Fruit fly (Drosophila melanogaster): ENCODE data around the gene CG31704.

Gene CG31704

DNA sequence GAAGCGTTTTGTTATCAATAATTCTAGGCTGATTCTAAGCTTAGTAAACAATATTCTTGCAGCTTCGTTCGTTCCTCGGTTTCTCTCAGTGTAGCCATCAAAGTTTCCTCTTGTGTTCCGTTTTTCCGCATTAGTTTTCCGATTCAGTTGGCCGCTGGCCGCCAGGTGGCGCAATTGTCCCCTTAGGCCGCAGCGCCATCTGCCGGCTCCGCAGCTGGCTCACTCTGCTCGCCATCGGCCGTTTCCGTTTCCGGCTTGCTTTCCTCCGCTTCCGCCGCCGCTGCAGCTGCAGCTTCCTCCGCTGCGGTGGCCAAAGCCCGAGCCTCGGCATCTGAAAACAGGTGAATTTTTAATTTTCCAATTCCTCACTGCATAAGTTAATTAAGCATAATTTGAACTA is 24.1 kb upstream of the CG31704 start (continued):
- peak; percentile 40 to 58 for TF ChIP-seq salr (GFP tag; optimal IDR thresholded peaks at IDR 0.05)
- peak; percentile 20 for TF ChIP-seq CG16779 (tag; optimal IDR thresholded peaks at IDR 0.05)
- no peak for TF ChIP-seq CG11902 (GFP tag; optimal IDR thresholded peaks at IDR 0.05)
- TF ChIP-seq Smox (GFP tag; optimal IDR thresholded peaks at IDR 0.05), result peak; percentile 32
- TF ChIP-seq Ets96B (tag; optimal IDR thresholded peaks at IDR 0.05), result peak; percentile 47
- peak; percentile 24 for TF ChIP-seq dsx (GFP tag; optimal IDR thresholded peaks at IDR 0.05; ENCODE audit: poor library complexity, severe bottlenecking)
- peak; percentile 88 for TF ChIP-seq CG3919 (GFP tag; optimal IDR thresholded peaks at IDR 0.05)
- TF ChIP-seq esn (GFP tag; optimal IDR thresholded peaks at IDR 0.05), result peak; percentile 53
- TF ChIP-seq Met (GFP tag; optimal IDR thresholded peaks at IDR 0.05), result peak; percentile 59
- peak; percentile 55 for TF ChIP-seq CG11294 (GFP tag; IDR thresholded peaks at IDR 0.05)
- TF ChIP-seq eg (GFP tag; IDR thresholded peaks at IDR 0.05), result peak; percentile 79
- peak; percentile 65 to 81 for TF ChIP-seq ss (GFP tag; optimal IDR thresholded peaks at IDR 0.05)
- TF ChIP-seq CG8319 (GFP tag; optimal IDR thresholded peaks at IDR 0.05), result peak; percentile 44
- peak; percentile 27; the same call in 1 of the 3 replicates for TF ChIP-seq CG8119 (GFP tag; IDR thresholded peaks at IDR 0.05)
- TF ChIP-seq Lpt (GFP tag; optimal IDR thresholded peaks at IDR 0.05), result peak; percentile 33
- no peak for TF ChIP-seq Sox15 (GFP tag; optimal IDR thresholded peaks at IDR 0.05)
- TF ChIP-seq Eip78C (GFP tag), result peak; percentile 94
- TF ChIP-seq CG15336 (GFP tag; IDR thresholded peaks at IDR 0.05), result peak; percentile 25; the same call in 1 of the 2 replicates
- TF ChIP-seq Hr38 (GFP tag; optimal IDR thresholded peaks at IDR 0.05), result no peak
- TF ChIP-seq CG4318 (GFP tag; optimal IDR thresholded peaks at IDR 0.05), result peak; percentile 46
- peak; percentile 53 for TF ChIP-seq fd59A (GFP tag; optimal IDR thresholded peaks at IDR 0.05)
- peak; percentile 86 for TF ChIP-seq CG6163 (GFP tag; IDR thresholded peaks at IDR 0.05)
- peak; percentile 59 for TF ChIP-seq net (GFP tag; optimal IDR thresholded peaks at IDR 0.05)
- TF ChIP-seq spab (GFP tag; optimal IDR thresholded peaks at IDR 0.05), result peak; percentile 75
- TF ChIP-seq dac (GFP tag; optimal IDR thresholded peaks at IDR 0.05), result no peak
- peak; percentile 23 for TF ChIP-seq CG8632 (GFP tag; optimal IDR thresholded peaks at IDR 0.05)
- TF ChIP-seq CG10631 (GFP tag; optimal IDR thresholded peaks at IDR 0.05), result peak; percentile 3
- TF ChIP-seq OdsH (GFP tag; optimal IDR thresholded peaks at IDR 0.05), result peak; percentile 66
- TF ChIP-seq fkh (GFP tag; optimal IDR thresholded peaks at IDR 0.05), result peak; percentile 89
- no peak for TF ChIP-seq Ets21C (GFP tag; optimal IDR thresholded peaks at IDR 0.05)

DNA sequence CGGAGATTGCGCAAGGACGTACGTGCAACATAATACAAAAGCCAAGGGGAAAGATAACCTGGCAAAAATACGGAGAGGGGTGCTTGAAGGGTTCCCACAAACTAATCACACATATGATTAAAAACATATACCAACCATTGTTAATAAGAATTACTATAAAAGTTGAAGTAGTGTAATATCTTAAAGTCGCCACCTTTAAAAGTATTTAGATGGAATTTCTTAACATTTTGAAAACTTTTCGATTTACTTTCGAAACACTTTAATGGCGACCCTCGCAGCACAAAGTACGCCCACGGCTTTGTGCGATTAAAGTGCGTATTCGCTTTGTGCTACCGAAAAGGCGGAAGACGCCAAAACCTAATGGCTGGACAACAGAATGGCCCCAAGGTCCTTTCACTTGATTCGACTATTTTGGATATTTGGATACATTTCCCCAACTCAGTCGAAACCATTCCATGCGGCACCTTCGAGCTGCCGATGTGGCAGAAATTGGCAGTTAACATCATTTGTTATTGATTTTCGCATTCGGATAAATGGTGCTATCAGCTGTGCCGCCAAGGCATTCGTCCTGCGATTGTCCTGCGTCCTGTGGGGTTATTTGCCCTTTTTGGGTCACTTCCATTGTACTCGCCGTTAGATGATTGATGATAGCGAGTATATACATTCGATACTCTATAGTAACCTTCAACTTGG is 16.9 kb upstream of the CG31704 start:
- TF ChIP-seq CG32006 (GFP tag; optimal IDR thresholded peaks at IDR 0.05) (no peak), dac (GFP tag; optimal IDR thresholded peaks at IDR 0.05) (no peak), achi (GFP tag; optimal IDR thresholded peaks at IDR 0.05) (no peak), topi (GFP tag; optimal IDR thresholded peaks at IDR 0.05) (no peak), CG6276 (GFP tag; optimal IDR thresholded peaks at IDR 0.05) (no peak), CG10631 (GFP tag; optimal IDR thresholded peaks at IDR 0.05) (no peak), OdsH (GFP tag; optimal IDR thresholded peaks at IDR 0.05) (no peak), fd59A (GFP tag; optimal IDR thresholded peaks at IDR 0.05) (no peak), Eip93F (GFP tag; optimal IDR thresholded peaks at IDR 0.05) (no peak), Gug (GFP tag; IDR thresholded peaks at IDR 0.05) (no peak), CG6163 (GFP tag; IDR thresholded peaks at IDR 0.05) (no peak), CG10669 (GFP tag; optimal IDR thresholded peaks at IDR 0.05) (no peak), Lpt (GFP tag; optimal IDR thresholded peaks at IDR 0.05) (no peak), CG11902 (GFP tag; optimal IDR thresholded peaks at IDR 0.05) (no peak), salr (GFP tag; optimal IDR thresholded peaks at IDR 0.05) (no peak), fd85E (GFP tag; optimal IDR thresholded peaks at IDR 0.05) (no peak), CG6792 (GFP tag; optimal IDR thresholded peaks at IDR 0.05) (no peak), CG6854 (GFP tag; optimal IDR thresholded peaks at IDR 0.05) (no peak)
